Worm (Caenorhabditis elegans) whole organism, L2 larva: ENCODE data around the gene nos-2.

Source experiments
- elt-1 ChIP-seq: fragments of 150-350 bp; optimal IDR thresholded peaks from 2 replicates; lab custom pipeline; 2014; ENCODE audit warnings: missing biosample characterization, missing genetic modification characterization
- lin-39 ChIP-seq: fragments of 150-350 bp; optimal IDR thresholded peaks from 2 replicates; lab custom pipeline; 2014; ENCODE audit warnings: missing biosample characterization, missing genetic modification reagents, missing genetic modification characterization
- mdl-1 ChIP-seq, 2 experiments: fragments of 150-350 bp in 1 of 2; sonication (generic microtip) in 1 of 2; optimal IDR thresholded peaks; 2 replicates each; lab custom pipeline; 2017; ENCODE audit warnings: missing biosample characterization in 2 of 2, missing genetic modification characterization in 2 of 2
- nhr-12 ChIP-seq: fragments of 150-350 bp; optimal IDR thresholded peaks from 2 replicates; lab custom pipeline; 2014; ENCODE audit warnings: missing biosample characterization, missing genetic modification characterization
- nhr-237 ChIP-seq: fragments of 150-350 bp; optimal IDR thresholded peaks from 2 replicates; lab custom pipeline; 2014; ENCODE audit warnings: missing biosample characterization, missing genetic modification characterization
- unc-62 ChIP-seq: fragments of 150-350 bp; optimal IDR thresholded peaks from 2 replicates; lab custom pipeline; 2014; ENCODE audit warnings: missing biosample characterization, missing genetic modification reagents, missing genetic modification characterization

ce11 chrII:7103111-7103510 lies 37.7 kb downstream of the nos-2 start:
- no peak for TF ChIP-seq nhr-237
- no peak for TF ChIP-seq unc-62 (GFP tag; lab: Kevin White, UChicago)
- TF ChIP-seq elt-1 (tag; lab: Kevin White, UChicago), result no peak
- TF ChIP-seq lin-39 (tag; lab: Kevin White, UChicago), result no peak
- no peak for TF ChIP-seq mdl-1 (tag; optimal IDR thresholded peaks at IDR 0.05; lab: Kevin White, UChicago)
- no peak for TF ChIP-seq nhr-12 (tag; lab: Kevin White, UChicago)
